Worm (Caenorhabditis elegans) whole organism, L4/young adult: Measurements from ENCODE around the gene T02G5.7.

ENCODE experiments used
- W03F9.2 ChIP-seq: fragments of 150-350 bp; optimal IDR thresholded peaks from 2 replicates; lab custom pipeline; 2014; ENCODE audit warnings: missing biosample characterization, missing genetic modification characterization
- dao-5 ChIP-seq: sonication (generic microtip); optimal IDR thresholded peaks from 2 replicates; lab custom pipeline; 2016; ENCODE audit warnings: missing genotype, missing genetic modification characterization, moderate library complexity, missing compliant biosample characterization

- TF ChIP-seq W03F9.2 (tag; lab: Kevin White, UChicago), result no peak
- TF ChIP-seq dao-5 (tag; lab: Kevin White, UChicago), result no peak
Observed at ce11 chrII:7065391-7065790, 10.0 kb upstream of the T02G5.7 start, which contains the start of gene nos-2.
